Fruit fly (Drosophila melanogaster): ENCODE data around the gene sofe.
A peak's percentile ranks its signal among the peaks of the same experiment; 100 is the strongest.

sofe gene

DNA sequence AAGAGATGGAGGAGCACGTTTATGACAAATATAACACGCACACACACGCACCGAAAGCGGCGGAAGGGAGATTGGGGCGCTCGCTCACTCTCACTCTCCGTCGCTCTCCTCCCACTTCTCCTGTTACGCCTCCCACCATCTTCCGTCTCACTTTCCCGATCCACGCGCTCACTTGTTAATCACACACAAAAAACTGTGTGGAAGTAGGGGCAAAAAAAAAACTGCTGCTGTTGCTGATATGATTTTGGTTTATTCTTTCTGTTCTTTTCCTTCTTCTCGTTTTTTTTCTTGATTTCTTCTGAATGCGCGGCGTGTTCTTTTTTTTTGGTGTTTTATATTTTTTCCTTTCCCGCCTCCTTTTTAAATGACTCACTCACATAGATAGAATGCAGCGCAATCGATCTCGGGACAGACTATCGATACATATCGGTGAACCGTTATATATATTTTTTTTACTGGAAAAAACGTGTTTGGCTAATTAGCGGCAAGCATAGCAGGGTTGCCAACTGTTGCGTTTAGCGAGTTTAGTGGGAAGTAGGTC is 51.5 kb downstream of the sofe start (continued):
- TF ChIP-seq al (GFP tag; IDR thresholded peaks at IDR 0.05), result no peak
- TF ChIP-seq CG13287 (GFP tag; IDR thresholded peaks at IDR 0.05; ENCODE audit: partially characterized antibody), result peak; percentile 59; the same call in 1 of the 2 replicates
- no peak for TF ChIP-seq Doc2 (GFP tag; IDR thresholded peaks at IDR 0.05)
- TF ChIP-seq CG2889 (GFP tag; IDR thresholded peaks at IDR 0.05), result no peak
- TF ChIP-seq CG4424 (GFP tag; optimal IDR thresholded peaks at IDR 0.05), result no peak
- no peak for TF ChIP-seq Ssrp (tag; optimal IDR thresholded peaks at IDR 0.05)
- TF ChIP-seq bsh (GFP tag; optimal IDR thresholded peaks at IDR 0.05), result peak in 1 of 2 experiments; percentile 82
- peak; percentile 58; the same call in 2 of the 4 replicates for TF ChIP-seq Dll (GFP tag; IDR thresholded peaks at IDR 0.05; ENCODE audit: partially characterized antibody)
- TF ChIP-seq CG1233 (GFP tag; optimal IDR thresholded peaks at IDR 0.05), result no peak
- no peak for TF ChIP-seq CG4404 (GFP tag; IDR thresholded peaks at IDR 0.05)
- no peak for TF ChIP-seq Chrac-16 (GFP tag; optimal IDR thresholded peaks at IDR 0.05)
- no peak for TF ChIP-seq CG7357 (GFP tag; IDR thresholded peaks at IDR 0.05)
- TF ChIP-seq slbo (GFP tag; IDR thresholded peaks at IDR 0.05), result no peak
- no peak for TF ChIP-seq peb (GFP tag; IDR thresholded peaks at IDR 0.05)
- no peak for TF ChIP-seq Neu2 (GFP tag; optimal IDR thresholded peaks at IDR 0.05; ENCODE audit: borderline replicate concordance)
- TF ChIP-seq row (GFP tag; IDR thresholded peaks at IDR 0.05), result no peak
- TF ChIP-seq Gsc (GFP tag; IDR thresholded peaks at IDR 0.05), result no peak
- no peak for TF ChIP-seq CG2875 (GFP tag; optimal IDR thresholded peaks at IDR 0.05)
- peak; percentile 18 for TF ChIP-seq HmgZ (tag; optimal IDR thresholded peaks at IDR 0.05)
- TF ChIP-seq CG32767 (GFP tag; IDR thresholded peaks at IDR 0.05), result no peak
- no peak for TF ChIP-seq CG8281 (tag; optimal IDR thresholded peaks at IDR 0.05)
- no peak for TF ChIP-seq CG11398 (GFP tag; optimal IDR thresholded peaks at IDR 0.05)
- TF ChIP-seq CG15073 (GFP tag; optimal IDR thresholded peaks at IDR 0.05), result no peak
- no peak; the same call in 1 of the 2 replicates for TF ChIP-seq chm (GFP tag; IDR thresholded peaks at IDR 0.05)
- TF ChIP-seq CG1024 (GFP tag; IDR thresholded peaks at IDR 0.05), result no peak
- TF ChIP-seq CG13123 (GFP tag; optimal IDR thresholded peaks at IDR 0.05), result no peak
- no peak for TF ChIP-seq CG10959 (GFP tag; IDR thresholded peaks at IDR 0.05)
- no peak for TF ChIP-seq D (optimal IDR thresholded peaks at IDR 0.05)
- no peak for TF ChIP-seq D (GFP tag; optimal IDR thresholded peaks at IDR 0.05)
- no peak for TF ChIP-seq Gug (GFP tag; IDR thresholded peaks at IDR 0.05)
- no peak for TF ChIP-seq CG13894 (tag; optimal IDR thresholded peaks at IDR 0.05)
- TF ChIP-seq H2.0 (GFP tag; IDR thresholded peaks at IDR 0.05), result no peak
- TF ChIP-seq bbx (GFP tag; IDR thresholded peaks at IDR 0.05; ENCODE audit: partially characterized antibody), result peak; percentile 54
- no peak for TF ChIP-seq pnt (GFP tag; optimal IDR thresholded peaks at IDR 0.05)
- TF ChIP-seq HLH3B (GFP tag; IDR thresholded peaks at IDR 0.05), result no peak
- no peak for TF ChIP-seq CG2678 (tag; optimal IDR thresholded peaks at IDR 0.05)
- no peak for TF ChIP-seq ham (GFP tag; IDR thresholded peaks at IDR 0.05)
- TF ChIP-seq CG17361 (GFP tag; IDR thresholded peaks at IDR 0.05), result no peak
- TF ChIP-seq CG6791 (GFP tag; IDR thresholded peaks at IDR 0.05; ENCODE audit: partially characterized antibody), result peak; percentile 65; the same call in 1 of the 3 replicates
- TF ChIP-seq Hr3 (GFP tag; optimal IDR thresholded peaks at IDR 0.05), result no peak
- no peak for TF ChIP-seq Sin3A (optimal IDR thresholded peaks at IDR 0.05)
- TF ChIP-seq Atf6 (GFP tag; IDR thresholded peaks at IDR 0.05), result no peak
- TF ChIP-seq sob (GFP tag; IDR thresholded peaks at IDR 0.05), result no peak
- no peak for TF ChIP-seq CG10565 (GFP tag; optimal IDR thresholded peaks at IDR 0.05)
- no peak for TF ChIP-seq Hr78 (GFP tag; optimal IDR thresholded peaks at IDR 0.05)
- no peak for TF ChIP-seq MTF-1 (GFP tag; optimal IDR thresholded peaks at IDR 0.05; ENCODE audit: borderline replicate concordance)
- TF ChIP-seq corto (GFP tag; optimal IDR thresholded peaks at IDR 0.05), result peak; percentile 0
- TF ChIP-seq insv (GFP tag; optimal IDR thresholded peaks at IDR 0.05), result no peak
- TF ChIP-seq eve (GFP tag; optimal IDR thresholded peaks at IDR 0.05), result no peak
- TF ChIP-seq CG8290 (GFP tag; optimal IDR thresholded peaks at IDR 0.05), result no peak
- TF ChIP-seq CG8290 (tag; optimal IDR thresholded peaks at IDR 0.05), result peak in 1 of 2 experiments; percentile 6
- TF ChIP-seq CG4707 (GFP tag; optimal IDR thresholded peaks at IDR 0.05), result no peak
